Fruit fly (Drosophila melanogaster) whole organism, embryonic: ENCODE results near the gene CG13896.
A peak's percentile ranks its signal among the peaks of the same experiment; 100 is the strongest.

Experiments used
- Antp ChIP-seq: fragments of 200-800 bp; sonication (Bioruptor generic); optimal IDR thresholded peaks from 3 replicates; lab custom pipeline; 2016; ENCODE audit warnings: missing biosample characterization, missing genetic modification characterization
- Atf6 ChIP-seq: fragments of 200-800 bp; sonication (Bioruptor generic); IDR thresholded peaks from 2 replicates; pipeline ENCODE4 v1.3.6; 2022; ENCODE audit warnings: missing biosample characterization, missing genetic modification characterization
- Awh ChIP-seq: fragments of 200-800 bp; sonication (Bioruptor generic); IDR thresholded peaks from 2 replicates; pipeline ENCODE4, ENCODE4 v1.3.6; 2022; ENCODE audit warnings: missing biosample characterization, missing genetic modification characterization
- CG10462 ChIP-seq: fragments of 200-800 bp; sonication (Bioruptor generic); optimal IDR thresholded peaks from 2 replicates; lab custom pipeline; 2016; ENCODE audit warnings: missing biosample characterization, missing genetic modification characterization
- CG12155 ChIP-seq: fragments of 200-800 bp; sonication (Bioruptor generic); optimal IDR thresholded peaks from 3 replicates; lab custom pipeline; 2016; ENCODE audit warnings: missing biosample characterization, missing genetic modification characterization
- CG15269 ChIP-seq: fragments of 200-800 bp; sonication (Bioruptor generic); optimal IDR thresholded peaks from 2 replicates; lab custom pipeline; 2018; ENCODE audit warnings: missing biosample characterization, mild to moderate bottlenecking, missing genetic modification characterization, moderate library complexity
- CG16813 ChIP-seq: fragments of 200-800 bp; sonication (Bioruptor generic); IDR thresholded peaks from 3 replicates; pipeline ENCODE4 v1.3.6; 2022; ENCODE audit warnings: missing biosample characterization, missing genetic modification characterization; ENCODE audit not compliant: partially characterized antibody
- CG17361 ChIP-seq: fragments of 200-800 bp; sonication (Bioruptor generic); IDR thresholded peaks from 3 replicates; pipeline ENCODE4 v1.3.6; 2022; ENCODE audit warnings: missing biosample characterization, missing genetic modification characterization
- CG17568 ChIP-seq: fragments of 200-800 bp; sonication (Bioruptor generic); optimal IDR thresholded peaks from 2 replicates; lab custom pipeline; 2018; ENCODE audit warnings: missing biosample characterization, mild to moderate bottlenecking, missing genetic modification characterization, moderate library complexity
- CG18262 ChIP-seq: fragments of 200-800 bp; optimal IDR thresholded peaks from 3 replicates; lab custom pipeline; 2019; ENCODE audit warnings: missing biosample characterization, mild to moderate bottlenecking, missing genetic modification characterization, moderate library complexity
- CG18599 ChIP-seq: fragments of 200-800 bp; sonication (Bioruptor generic); optimal IDR thresholded peaks from 3 replicates; lab custom pipeline; 2017; ENCODE audit warnings: missing biosample characterization, missing genetic modification characterization, mild to moderate bottlenecking, moderate library complexity, missing genetic modification reagents
- CG2116 ChIP-seq: fragments of 200-800 bp; sonication (Bioruptor generic); optimal IDR thresholded peaks from 3 replicates; lab custom pipeline; 2018; ENCODE audit warnings: missing biosample characterization, mild to moderate bottlenecking, missing genetic modification characterization
- CG3065 ChIP-seq: fragments of 200-800 bp; sonication (Bioruptor generic); optimal IDR thresholded peaks from 2 replicates; lab custom pipeline; 2016; ENCODE audit warnings: missing biosample characterization, missing genetic modification characterization
- CG4282 ChIP-seq: fragments of 200-800 bp; sonication (Bioruptor generic); optimal IDR thresholded peaks from 2 replicates; lab custom pipeline; 2016; ENCODE audit warnings: missing biosample characterization, missing genetic modification characterization
- CG4730 ChIP-seq: fragments of 200-800 bp; sonication (Bioruptor generic); IDR thresholded peaks from 2 replicates; pipeline ENCODE4 v1.3.6; 2022; ENCODE audit warnings: missing biosample characterization, missing genetic modification characterization
- CG4854 ChIP-seq: fragments of 200-800 bp; sonication (Bioruptor generic); optimal IDR thresholded peaks from 2 replicates; lab custom pipeline; 2016; ENCODE audit warnings: missing biosample characterization, missing genetic modification characterization, inconsistent platforms
- CG7357 ChIP-seq: fragments of 200-800 bp; sonication (Bioruptor generic); IDR thresholded peaks from 3 replicates; pipeline ENCODE4 v1.3.6; 2022; ENCODE audit warnings: missing biosample characterization, missing genetic modification characterization
- CG8944 ChIP-seq: fragments of 200-800 bp; sonication (Bioruptor generic); optimal IDR thresholded peaks from 3 replicates; lab custom pipeline; 2016; ENCODE audit warnings: missing biosample characterization, missing genetic modification characterization
- CG9727 ChIP-seq: fragments of 200-800 bp; sonication (Bioruptor generic); optimal IDR thresholded peaks from 3 replicates; lab custom pipeline; 2017; ENCODE audit warnings: missing biosample characterization, mild to moderate bottlenecking, missing genetic modification characterization
- CHES-1-like ChIP-seq: fragments of 200-800 bp; sonication (Bioruptor generic); optimal IDR thresholded peaks from 2 replicates; lab custom pipeline; 2016; ENCODE audit warnings: missing biosample characterization, missing genetic modification characterization
- Dek ChIP-seq: fragments of 200-800 bp; sonication (Bioruptor generic); optimal IDR thresholded peaks from 3 replicates; lab custom pipeline; 2019; ENCODE audit warnings: missing biosample characterization, mild to moderate bottlenecking, missing genetic modification characterization, moderate library complexity
- H2.0 ChIP-seq: fragments of 200-800 bp; sonication (Bioruptor generic); IDR thresholded peaks from 2 replicates; pipeline ENCODE4 v1.3.6; 2022; ENCODE audit warnings: missing biosample characterization, missing genetic modification characterization
- Hr51 ChIP-seq, 2 experiments: fragments of 200-800 bp; sonication (Bioruptor generic); optimal IDR thresholded peaks; 2 replicates in 1 of 2; 3 replicates in 1 of 2; lab custom pipeline; 2016 to 2018; ENCODE audit warnings: missing biosample characterization in 2 of 2, missing genetic modification characterization in 2 of 2, mild to moderate bottlenecking in 1 of 2, moderate library complexity in 1 of 2
- Ravus ChIP-seq: fragments of 200-800 bp; sonication (Bioruptor generic); IDR thresholded peaks from 2 replicates; pipeline ENCODE4 v1.3.6; 2022; ENCODE audit warnings: missing biosample characterization, missing genetic modification characterization
- Scr ChIP-seq: fragments of 200-800 bp; sonication (Bioruptor generic); IDR thresholded peaks from 2 replicates; pipeline ENCODE4 v1.3.6; 2022; ENCODE audit warnings: missing biosample characterization, missing genetic modification characterization; ENCODE audit not compliant: partially characterized antibody
- Sry-δ ChIP-seq: fragments of 200-800 bp; sonication (Bioruptor generic); optimal IDR thresholded peaks from 2 replicates; lab custom pipeline; 2016; ENCODE audit warnings: missing biosample characterization, missing genetic modification characterization
- Stat92E ChIP-seq, 3 experiments: fragments of >200 bp in 2 of 3; fragments of 200-800 bp in 1 of 3; sonication (Bioruptor generic) in 1 of 3; optimal IDR thresholded peaks; 2 replicates each; lab custom pipeline; 2017 to 2019; ENCODE audit warnings: missing biosample characterization in 3 of 3, missing genetic modification characterization in 3 of 3, mild to moderate bottlenecking in 1 of 3, moderate library complexity in 1 of 3
- YL-1 ChIP-seq: fragments of 200-800 bp; sonication (Bioruptor generic); optimal IDR thresholded peaks from 3 replicates; lab custom pipeline; 2017; ENCODE audit warnings: missing biosample characterization, mild to moderate bottlenecking, missing genetic modification characterization
- ab ChIP-seq: fragments of 200-800 bp; sonication (Bioruptor generic); optimal IDR thresholded peaks from 2 replicates; lab custom pipeline; 2016; ENCODE audit warnings: missing biosample characterization, missing genetic modification characterization
- al ChIP-seq: fragments of 200-800 bp; sonication (Bioruptor generic); IDR thresholded peaks from 2 replicates; pipeline ENCODE4 v1.3.6; 2022; ENCODE audit warnings: missing biosample characterization, missing genetic modification characterization
- az2 ChIP-seq: fragments of 200-800 bp; sonication (Bioruptor generic); optimal IDR thresholded peaks from 3 replicates; lab custom pipeline; 2016; ENCODE audit warnings: missing biosample characterization, missing genetic modification characterization
- chn ChIP-seq: fragments of 200-800 bp; sonication (Bioruptor generic); optimal IDR thresholded peaks from 2 replicates; lab custom pipeline; 2016; ENCODE audit warnings: missing biosample characterization, missing genetic modification characterization
- ci ChIP-seq: fragments of 200-800 bp; sonication (Bioruptor generic); IDR thresholded peaks from 3 replicates; pipeline ENCODE4 v1.3.6; 2022; ENCODE audit warnings: missing biosample characterization, missing genetic modification characterization
- cwo ChIP-seq: fragments of 200-800 bp; sonication (Bioruptor generic); optimal IDR thresholded peaks from 3 replicates; lab custom pipeline; 2017; ENCODE audit warnings: missing biosample characterization, missing genetic modification characterization, mild to moderate bottlenecking, moderate library complexity, missing genetic modification reagents
- fru ChIP-seq: fragments of >200 bp; optimal IDR thresholded peaks from 2 replicates; lab custom pipeline; 2017
- fu2 ChIP-seq: fragments of 200-800 bp; sonication (Bioruptor generic); optimal IDR thresholded peaks from 2 replicates; lab custom pipeline; 2016; ENCODE audit warnings: missing biosample characterization, missing genetic modification characterization
- inv ChIP-seq: fragments of 200-800 bp; sonication (Bioruptor generic); IDR thresholded peaks from 2 replicates; pipeline ENCODE4 v1.3.6; 2022; ENCODE audit warnings: missing biosample characterization, missing genetic modification characterization; ENCODE audit not compliant: partially characterized antibody
- lab ChIP-seq: fragments of 200-800 bp; sonication (Bioruptor generic); optimal IDR thresholded peaks from 3 replicates; lab custom pipeline; 2017; ENCODE audit warnings: missing biosample characterization, missing genetic modification characterization, mild to moderate bottlenecking, moderate library complexity, missing genetic modification reagents
- lilli ChIP-seq: fragments of 200-800 bp; sonication (Bioruptor generic); optimal IDR thresholded peaks from 3 replicates; lab custom pipeline; 2016; ENCODE audit warnings: missing biosample characterization, missing genetic modification characterization
- p53 ChIP-seq: fragments of 200-800 bp; sonication (Bioruptor generic); optimal IDR thresholded peaks from 2 replicates; lab custom pipeline; 2016; ENCODE audit warnings: missing biosample characterization, missing genetic modification characterization
- pb ChIP-seq: fragments of 200-800 bp; sonication (Bioruptor generic); optimal IDR thresholded peaks from 3 replicates; lab custom pipeline; 2016; ENCODE audit warnings: missing biosample characterization, missing genetic modification characterization
- psq ChIP-seq: fragments of 200-800 bp; sonication (Bioruptor generic); optimal IDR thresholded peaks from 2 replicates; lab custom pipeline; 2017; ENCODE audit warnings: missing biosample characterization, missing genetic modification characterization
- sens-2 ChIP-seq: fragments of 200-800 bp; sonication (Bioruptor generic); IDR thresholded peaks from 2 replicates; pipeline ENCODE4 v1.3.6; 2022; ENCODE audit warnings: missing biosample characterization, missing genetic modification characterization
- slbo ChIP-seq: fragments of 200-800 bp; sonication (Bioruptor generic); IDR thresholded peaks from 2 replicates; pipeline ENCODE4 v1.3.6; 2022; ENCODE audit warnings: missing biosample characterization, missing genetic modification characterization
- slou ChIP-seq: fragments of 200-800 bp; sonication (Bioruptor generic); optimal IDR thresholded peaks from 3 replicates; lab custom pipeline; 2016; ENCODE audit warnings: missing biosample characterization, missing genetic modification characterization
- so ChIP-seq: fragments of 200-800 bp; sonication (Bioruptor generic); IDR thresholded peaks from 3 replicates; pipeline ENCODE4 v1.3.6; 2022; ENCODE audit warnings: missing biosample characterization, missing genetic modification characterization
- stc ChIP-seq: fragments of 200-800 bp; sonication (Bioruptor generic); IDR thresholded peaks from 2 replicates; pipeline ENCODE4 v1.3.6; 2022; ENCODE audit warnings: missing biosample characterization, missing genetic modification characterization
- tna ChIP-seq: fragments of 200-800 bp; sonication (Bioruptor generic); IDR thresholded peaks from 2 replicates; pipeline ENCODE4 v1.3.6; 2022; ENCODE audit warnings: missing biosample characterization, missing genetic modification characterization; ENCODE audit not compliant: partially characterized antibody
- unpg ChIP-seq: fragments of 200-800 bp; sonication (Bioruptor generic); optimal IDR thresholded peaks from 3 replicates; lab custom pipeline; 2018; ENCODE audit warnings: missing biosample characterization, mild to moderate bottlenecking, missing genetic modification characterization, moderate library complexity
- vnd ChIP-seq: fragments of 200-800 bp; sonication (Bioruptor generic); IDR thresholded peaks from 3 replicates; pipeline ENCODE4 v1.3.6; 2022; ENCODE audit warnings: missing biosample characterization, missing genetic modification characterization; ENCODE audit not compliant: partially characterized antibody
- z ChIP-seq: fragments of 200-800 bp; sonication (Bioruptor generic); IDR thresholded peaks from 3 replicates; pipeline ENCODE4 v1.3.6; 2022; ENCODE audit warnings: missing biosample characterization, missing genetic modification characterization

The CG13896 gene

DNA sequence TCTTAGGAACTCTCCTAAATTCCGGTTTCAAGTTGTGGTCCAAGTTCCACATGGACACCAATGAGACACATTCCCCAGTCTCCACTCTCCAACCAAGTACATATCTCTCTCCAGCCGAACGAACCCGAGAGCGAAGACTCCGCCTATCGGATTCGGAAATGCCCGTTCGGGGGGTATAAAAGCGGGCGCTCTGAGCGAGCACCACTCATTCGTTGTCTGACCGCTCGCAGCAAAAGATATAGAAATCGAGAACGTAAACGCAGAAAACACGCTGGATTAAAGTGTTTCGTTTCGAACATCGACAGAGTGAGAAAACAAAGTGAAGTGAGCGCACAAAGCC is 37.5 kb upstream of the CG13896 start, which contains the start of gene emc (continued):
- TF ChIP-seq Scr (GFP tag; lab: Robert Waterston, UW) (peak; percentile 52; the same call in 1 of the 2 replicates), YL-1 (no peak), CG9727 (GFP tag; lab: Kevin White, UChicago) (peak; percentile 23), Hr51 (GFP tag; optimal IDR thresholded peaks at IDR 0.05; lab: Kevin White, UChicago) (peak; percentile 33 to 35), CG18262 (peak; percentile 3), CG7357 (GFP tag; lab: Robert Waterston, UW) (no peak), sens-2 (GFP tag; lab: Robert Waterston, UW) (peak; percentile 66; the same call in 1 of the 2 replicates), Antp (peak; percentile 45), lilli (GFP tag; lab: Kevin White, UChicago) (peak; percentile 70), unpg (GFP tag; lab: Kevin White, UChicago) (peak; percentile 48), pb (no peak), Awh (peak; percentile 68; the same call in 1 of the 2 replicates), CG4282 (peak; percentile 50), CG10462 (GFP tag; lab: Kevin White, UChicago) (no peak), CG3065 (no peak), fu2 (GFP tag; lab: Kevin White, UChicago) (no peak), CG2116 (no peak), Sry-δ (GFP tag; lab: Kevin White, UChicago) (no peak), CG17361 (GFP tag; lab: Robert Waterston, UW) (no peak), inv (GFP tag; lab: Robert Waterston, UW) (peak; percentile 25; the same call in 1 of the 2 replicates), tna (GFP tag; lab: Robert Waterston, UW) (peak; percentile 65), slbo (peak; percentile 55), az2 (GFP tag; lab: Kevin White, UChicago) (no peak), z (GFP tag; lab: Robert Waterston, UW) (peak; percentile 79), al (GFP tag; lab: Robert Waterston, UW) (no peak), vnd (no peak), CHES-1-like (GFP tag; lab: Kevin White, UChicago) (no peak), Stat92E (GFP tag; optimal IDR thresholded peaks at IDR 0.05; lab: Kevin White, UChicago) (no peak), slou (GFP tag; lab: Kevin White, UChicago) (no peak), Dek (tag; lab: Kevin White, UChicago) (peak; percentile 38), lab (GFP tag; lab: Kevin White, UChicago) (peak; percentile 83), cwo (GFP tag; lab: Kevin White, UChicago) (peak; percentile 50), CG18599 (GFP tag; lab: Kevin White, UChicago) (peak; percentile 79), CG4730 (GFP tag; lab: Robert Waterston, UW) (peak; percentile 24; the same call in 1 of the 2 replicates), Atf6 (GFP tag; lab: Robert Waterston, UW) (peak; percentile 63), CG8944 (GFP tag; lab: Kevin White, UChicago) (no peak), ab (GFP tag; lab: Kevin White, UChicago) (no peak), p53 (GFP tag; lab: Kevin White, UChicago) (no peak), CG15269 (tag; lab: Kevin White, UChicago) (peak; percentile 48), CG17568 (GFP tag; lab: Kevin White, UChicago) (peak; percentile 46), CG16813 (GFP tag; lab: Robert Waterston, UW) (no peak; the same call in 2 of the 3 replicates), psq (GFP tag; lab: Kevin White, UChicago) (no peak), Ravus (GFP tag; lab: Robert Waterston, UW) (no peak), chn (no peak), so (GFP tag; lab: Robert Waterston, UW) (peak; percentile 84; the same call in 2 of the 3 replicates), H2.0 (GFP tag; lab: Robert Waterston, UW) (no peak), ci (GFP tag; lab: Robert Waterston, UW) (peak; percentile 89), stc (GFP tag; lab: Robert Waterston, UW) (peak; percentile 70; the same call in 1 of the 2 replicates), CG12155 (GFP tag; lab: Kevin White, UChicago) (peak; percentile 37), fru (lab: Kevin White, UChicago) (no peak), CG4854 (GFP tag; lab: Kevin White, UChicago) (peak; percentile 16)
